Worm (Caenorhabditis elegans): Measurements from ENCODE around the gene nspd-6.

- no peak for TF ChIP-seq nhr-71 (tag; optimal IDR thresholded peaks at IDR 0.05)
- TF ChIP-seq fkh-10 (GFP tag; optimal IDR thresholded peaks at IDR 0.05): no peak
- TF ChIP-seq elt-2 (tag; optimal IDR thresholded peaks at IDR 0.05): no peak
- no peak for TF ChIP-seq unc-98 (GFP tag; IDR thresholded peaks at IDR 0.05)
- TF ChIP-seq elt-3 (tag; optimal IDR thresholded peaks at IDR 0.05): peak in 3 of 6 experiments; percentile 37 to 73 (median 53)
- TF ChIP-seq fkh-4 (tag; optimal IDR thresholded peaks at IDR 0.05; ENCODE audit: borderline replicate concordance): no peak
- TF ChIP-seq ets-5 (GFP tag; IDR thresholded peaks at IDR 0.05): no peak
- TF ChIP-seq mep-1 (tag; optimal IDR thresholded peaks at IDR 0.05): no peak
- TF ChIP-seq fos-1 (tag; optimal IDR thresholded peaks at IDR 0.05): no peak
- TF ChIP-seq hlh-17 (GFP tag; optimal IDR thresholded peaks at IDR 0.05; ENCODE audit: borderline replicate concordance): no peak
- no peak for TF ChIP-seq unc-62 (GFP tag; optimal IDR thresholded peaks at IDR 0.05)
- TF ChIP-seq ztf-4 (tag; optimal IDR thresholded peaks at IDR 0.05): no peak
- no peak for TF ChIP-seq alr-1 (tag; optimal IDR thresholded peaks at IDR 0.05; ENCODE audit: borderline replicate concordance)
These were observed 25.6 kb downstream of the nspd-6 start for ce11 chrIV:5139972-5140371.
